Fruit fly (Drosophila melanogaster): Measurements from ENCODE around the gene CG7370.

DNA sequence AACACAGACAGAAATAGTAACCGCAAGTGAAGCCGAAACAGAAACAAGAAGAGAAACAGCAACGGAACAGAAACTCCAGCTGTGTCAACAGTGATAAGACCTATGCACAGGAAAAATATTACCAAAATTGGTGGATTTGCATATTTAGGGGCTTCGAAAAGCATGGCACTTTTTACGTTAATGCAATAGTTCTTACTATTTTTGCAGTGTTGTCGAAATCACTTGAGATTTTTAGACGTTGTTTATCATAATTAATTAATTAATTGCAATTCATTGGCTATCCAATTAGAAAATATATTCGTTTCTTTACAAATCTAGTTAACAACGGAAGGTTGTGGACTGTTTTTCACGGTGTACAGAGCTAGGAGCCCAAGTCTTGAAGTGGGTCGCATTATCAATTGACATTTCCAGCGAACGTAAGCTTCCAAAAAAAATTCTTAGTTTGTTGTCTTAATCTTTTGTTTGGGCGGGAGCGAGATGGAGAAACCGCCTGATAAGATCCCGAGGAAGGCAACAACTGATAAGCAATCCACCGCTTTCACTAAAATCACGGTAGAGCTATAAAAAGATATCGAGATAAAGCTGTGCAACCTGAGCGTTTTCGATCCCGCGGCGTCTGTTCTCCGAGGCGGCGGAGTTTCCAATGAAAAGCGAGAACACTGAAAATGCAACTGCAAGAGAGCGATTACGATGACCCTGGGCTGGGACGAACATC lies 42.4 kb upstream of the CG7370 start:
- TF ChIP-seq Ets98B (GFP tag; IDR thresholded peaks at IDR 0.05) (no peak), CG34367 (tag; optimal IDR thresholded peaks at IDR 0.05) (no peak), EcR (GFP tag; optimal IDR thresholded peaks at IDR 0.05) (no peak), Snoo (tag; optimal IDR thresholded peaks at IDR 0.05) (no peak), Pif1A (GFP tag; optimal IDR thresholded peaks at IDR 0.05) (no peak), CG15710 (tag; optimal IDR thresholded peaks at IDR 0.05) (no peak), CG32121 (GFP tag; IDR thresholded peaks at IDR 0.05) (no peak), CG12605 (GFP tag; IDR thresholded peaks at IDR 0.05) (no peak), CG13204 (GFP tag; optimal IDR thresholded peaks at IDR 0.05) (no peak), CG17806 (tag; optimal IDR thresholded peaks at IDR 0.05) (no peak)

Data from whole organism, pupa.